Worm (Caenorhabditis elegans): Measurements from ENCODE around the gene srh-17.

The srh-17 gene

ce11 chrV:14711077-14711476 lies 50.0 kb downstream of the srh-17 start, which contains the start of gene ssp-33:
Gene ssp-33 (plus strand): TSS chrV:14711377.
- TF ChIP-seq elt-2 (tag; optimal IDR thresholded peaks at IDR 0.05) = no peak
- TF ChIP-seq nhr-232 (tag; optimal IDR thresholded peaks at IDR 0.05) = no peak
- TF ChIP-seq elt-4 (tag; optimal IDR thresholded peaks at IDR 0.05) = no peak
- no peak for TF ChIP-seq ceh-14 (tag; optimal IDR thresholded peaks at IDR 0.05)
- no peak for TF ChIP-seq fkh-6 (tag; optimal IDR thresholded peaks at IDR 0.05)
- no peak for TF ChIP-seq dmd-4 (tag; optimal IDR thresholded peaks at IDR 0.05; ENCODE audit: borderline replicate concordance)
- TF ChIP-seq C08G9.2 (tag; optimal IDR thresholded peaks at IDR 0.05) = no peak
- no peak for TF ChIP-seq sox-2 (GFP tag; IDR thresholded peaks at IDR 0.05)

ce11 chrV:14712316-14712715 lies 51.2 kb downstream of the srh-17 start, which contains the start of gene R08A2.5:
Gene R08A2.5 (plus strand): TSS chrV:14712616.
- TF ChIP-seq ttx-3 (tag; optimal IDR thresholded peaks at IDR 0.05) (no peak), ceh-6 (GFP tag; optimal IDR thresholded peaks at IDR 0.05) (no peak), ceh-34 (tag; optimal IDR thresholded peaks at IDR 0.05) (no peak)

Data from whole organism, late embryonic.